Worm (Caenorhabditis elegans) whole organism, late embryonic: ENCODE results near the gene F45B8.5.

Experiments used
- C08G9.2 ChIP-seq: sonication (generic microtip); optimal IDR thresholded peaks from 2 replicates; lab custom pipeline; 2016; ENCODE audit warnings: mild to moderate bottlenecking, missing genetic modification characterization, moderate library complexity, missing compliant biosample characterization
- F13H6.1 ChIP-seq: sonication (generic microtip); optimal IDR thresholded peaks from 2 replicates; lab custom pipeline; 2016; ENCODE audit warnings: missing genetic modification characterization, missing compliant biosample characterization
- T23F11.4 ChIP-seq: fragments of 200-800 bp; sonication (Bioruptor generic); optimal IDR thresholded peaks from 2 replicates; lab custom pipeline; 2018; ENCODE audit warnings: mild to moderate bottlenecking, missing genetic modification characterization, missing compliant biosample characterization
- ahr-1 ChIP-seq: sonication (generic microtip); optimal IDR thresholded peaks from 2 replicates; lab custom pipeline; 2016; ENCODE audit warnings: missing genetic modification characterization, missing compliant biosample characterization
- ceh-14 ChIP-seq: sonication (generic microtip); optimal IDR thresholded peaks from 2 replicates; lab custom pipeline; 2016; ENCODE audit warnings: missing genotype, missing genetic modification characterization, missing compliant biosample characterization
- ceh-2 ChIP-seq: sonication (generic microtip); optimal IDR thresholded peaks from 2 replicates; lab custom pipeline; 2016; ENCODE audit warnings: missing genotype, missing genetic modification characterization, missing compliant biosample characterization
- ceh-30 ChIP-seq: fragments of 150-350 bp; optimal IDR thresholded peaks from 2 replicates; lab custom pipeline; 2014; ENCODE audit warnings: missing biosample characterization, missing genetic modification characterization
- ceh-31 ChIP-seq: sonication (generic microtip); optimal IDR thresholded peaks from 2 replicates; lab custom pipeline; 2016; ENCODE audit warnings: missing genetic modification characterization, missing compliant biosample characterization
- ceh-34 ChIP-seq: sonication (generic microtip); optimal IDR thresholded peaks from 2 replicates; lab custom pipeline; 2016; ENCODE audit warnings: mild to moderate bottlenecking, missing genetic modification characterization, missing compliant biosample characterization
- ceh-45 ChIP-seq: fragments of 200-800 bp; sonication (Bioruptor generic); IDR thresholded peaks from 2 replicates; pipeline ENCODE4 v1.3.6; 2022; ENCODE audit warnings: missing genetic modification reagents, missing genetic modification characterization, missing compliant biosample characterization
- ceh-48 ChIP-seq: sonication (generic microtip); optimal IDR thresholded peaks from 2 replicates; lab custom pipeline; 2016; ENCODE audit warnings: missing genetic modification characterization, inconsistent platforms, missing compliant biosample characterization
- ceh-9 ChIP-seq: sonication (generic microtip); optimal IDR thresholded peaks from 2 replicates; lab custom pipeline; 2016; ENCODE audit warnings: mild to moderate bottlenecking, missing genetic modification characterization, inconsistent platforms, missing compliant biosample characterization
- elt-2 ChIP-seq: sonication (generic microtip); optimal IDR thresholded peaks from 2 replicates; lab custom pipeline; 2016; ENCODE audit warnings: missing genetic modification reagents, missing genetic modification characterization, missing compliant biosample characterization
- eyg-1 ChIP-seq: sonication (generic microtip); optimal IDR thresholded peaks from 2 replicates; lab custom pipeline; 2016; ENCODE audit warnings: missing genotype, missing genetic modification characterization, missing compliant biosample characterization
- fax-1 ChIP-seq: sonication (generic microtip); optimal IDR thresholded peaks from 2 replicates; lab custom pipeline; 2016; ENCODE audit warnings: missing genotype, missing genetic modification characterization, missing compliant biosample characterization
- gmeb-2 ChIP-seq: sonication (generic microtip); optimal IDR thresholded peaks from 2 replicates; lab custom pipeline; 2016; ENCODE audit warnings: missing genetic modification characterization, inconsistent platforms, missing compliant biosample characterization
- hlh-13 ChIP-seq: fragments of 200-800 bp; sonication (Bioruptor generic); optimal IDR thresholded peaks from 2 replicates; lab custom pipeline; 2018; ENCODE audit warnings: mild to moderate bottlenecking, missing genetic modification characterization, missing compliant biosample characterization
- hlh-15 ChIP-seq: sonication (generic microtip); optimal IDR thresholded peaks from 2 replicates; lab custom pipeline; 2016; ENCODE audit warnings: missing genetic modification characterization, missing compliant biosample characterization
- lim-6 ChIP-seq: sonication (generic microtip); optimal IDR thresholded peaks from 2 replicates; lab custom pipeline; 2016; ENCODE audit warnings: missing genetic modification characterization, missing compliant biosample characterization
- lin-11 ChIP-seq: fragments of 200-800 bp; sonication (Bioruptor generic); optimal IDR thresholded peaks from 2 replicates; lab custom pipeline; 2018; ENCODE audit warnings: mild to moderate bottlenecking, missing genetic modification characterization, missing compliant biosample characterization
- madf-2 ChIP-seq: sonication (generic microtip); optimal IDR thresholded peaks from 2 replicates; lab custom pipeline; 2017; ENCODE audit warnings: missing genetic modification characterization, missing compliant biosample characterization
- mec-3 ChIP-seq: sonication (generic microtip); optimal IDR thresholded peaks from 2 replicates; lab custom pipeline; 2016; ENCODE audit warnings: borderline replicate concordance, missing genetic modification characterization, missing compliant biosample characterization
- nfya-1 ChIP-seq: sonication (generic microtip); optimal IDR thresholded peaks from 2 replicates; lab custom pipeline; 2017; ENCODE audit warnings: missing genetic modification characterization, mild to moderate bottlenecking, missing compliant biosample characterization, antibody characterized with exemption, moderate library complexity
- npax-4 ChIP-seq: sonication (generic microtip); optimal IDR thresholded peaks from 2 replicates; lab custom pipeline; 2016; ENCODE audit warnings: missing genetic modification characterization, missing compliant biosample characterization
- odd-2 ChIP-seq: sonication (generic microtip); optimal IDR thresholded peaks from 2 replicates; lab custom pipeline; 2017; ENCODE audit warnings: antibody characterized with exemption, mild to moderate bottlenecking, missing genetic modification characterization, missing compliant biosample characterization
- pat-9 ChIP-seq: fragments of 200-800 bp; sonication (Bioruptor generic); optimal IDR thresholded peaks from 2 replicates; lab custom pipeline; 2018; ENCODE audit warnings: mild to moderate bottlenecking, missing genetic modification characterization, moderate library complexity, missing compliant biosample characterization
- pha-2 ChIP-seq: sonication (generic microtip); optimal IDR thresholded peaks from 2 replicates; lab custom pipeline; 2017; ENCODE audit warnings: mild to moderate bottlenecking, missing genetic modification characterization, missing compliant biosample characterization
- pqm-1 ChIP-seq: sonication (generic microtip); optimal IDR thresholded peaks from 2 replicates; lab custom pipeline; 2016; ENCODE audit warnings: missing genetic modification characterization, missing compliant biosample characterization
- sdc-2 ChIP-seq: sonication (generic microtip); optimal IDR thresholded peaks from 2 replicates; lab custom pipeline; 2016; ENCODE audit warnings: missing genotype, missing genetic modification characterization, missing compliant biosample characterization
- sox-2 ChIP-seq: fragments of 200-800 bp; sonication (Bioruptor generic); IDR thresholded peaks from 2 replicates; pipeline ENCODE4 v1.3.6; 2022; ENCODE audit warnings: missing genetic modification reagents, missing genetic modification characterization, missing compliant biosample characterization
- syd-9 ChIP-seq: sonication (generic microtip); optimal IDR thresholded peaks from 2 replicates; lab custom pipeline; 2016; ENCODE audit warnings: mild to moderate bottlenecking, missing genetic modification characterization, moderate library complexity, missing compliant biosample characterization
- tbx-2 ChIP-seq: sonication (generic microtip); optimal IDR thresholded peaks from 2 replicates; lab custom pipeline; 2016; ENCODE audit warnings: missing genetic modification characterization, missing compliant biosample characterization
- tbx-7 ChIP-seq: sonication (generic microtip); optimal IDR thresholded peaks from 2 replicates; lab custom pipeline; 2016; ENCODE audit warnings: missing genotype, missing genetic modification characterization, missing compliant biosample characterization
- ttx-3 ChIP-seq: sonication (generic microtip); optimal IDR thresholded peaks from 2 replicates; lab custom pipeline; 2016; ENCODE audit warnings: missing genetic modification reagents, missing genetic modification characterization, missing compliant biosample characterization
- unc-42 ChIP-seq: sonication (generic microtip); optimal IDR thresholded peaks from 2 replicates; lab custom pipeline; 2016; ENCODE audit warnings: missing genotype, missing genetic modification characterization, missing compliant biosample characterization
- unc-86 ChIP-seq: sonication (generic microtip); optimal IDR thresholded peaks from 2 replicates; lab custom pipeline; 2016; ENCODE audit warnings: missing genetic modification characterization, missing compliant biosample characterization
- zip-5 ChIP-seq: sonication (generic microtip); optimal IDR thresholded peaks from 2 replicates; lab custom pipeline; 2016; ENCODE audit warnings: missing genetic modification characterization, missing compliant biosample characterization

The F45B8.5 gene

DNA sequence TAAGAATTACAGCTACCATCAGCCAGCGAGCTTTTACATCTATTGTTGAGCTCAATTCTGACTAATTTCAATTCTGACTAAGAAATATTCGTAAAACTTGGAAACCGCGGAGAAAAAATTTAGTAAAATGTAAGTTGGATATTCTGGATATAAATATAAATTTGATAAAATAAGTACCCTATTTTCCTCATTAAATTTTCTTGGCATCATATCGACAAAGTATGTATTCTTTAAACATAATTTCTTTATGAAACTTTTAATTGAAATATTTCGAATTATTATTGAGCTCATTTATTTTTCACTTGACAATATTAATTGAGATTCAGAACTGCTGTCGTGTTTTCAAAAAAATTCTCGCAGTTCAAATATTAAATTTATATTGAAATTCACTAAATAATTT lies 36.3 kb upstream of the F45B8.5 start:
- TF ChIP-seq elt-2 (tag; lab: Kevin White, UChicago) (no peak), F13H6.1 (no peak), T23F11.4 (GFP tag; lab: Kevin White, UChicago) (no peak), eyg-1 (tag; lab: Kevin White, UChicago) (no peak), unc-42 (tag; lab: Kevin White, UChicago) (no peak), pat-9 (tag; lab: Kevin White, UChicago) (no peak), zip-5 (tag; lab: Kevin White, UChicago) (no peak), fax-1 (tag; lab: Kevin White, UChicago) (no peak)

DNA sequence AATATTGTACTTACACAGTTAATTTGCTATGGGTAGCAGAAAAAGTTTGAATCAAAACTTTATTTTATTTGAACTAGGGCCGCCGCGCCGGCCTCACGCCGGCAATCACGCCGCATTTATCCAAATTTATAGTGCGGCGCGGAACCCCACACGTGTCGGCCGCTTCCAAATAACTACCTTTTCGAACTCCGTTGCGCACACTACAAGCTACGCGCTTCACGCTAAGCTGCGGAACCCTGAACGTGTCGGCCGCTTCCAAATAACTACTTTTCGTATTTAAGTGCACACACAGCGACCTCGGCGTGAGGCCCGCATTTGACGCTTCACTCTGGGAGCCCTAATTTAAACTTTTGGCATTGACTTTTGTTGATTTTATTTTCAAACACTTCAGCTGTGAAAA lies 34.4 kb upstream of the F45B8.5 start:
- TF ChIP-seq ceh-2 (tag; lab: Kevin White, UChicago) (no peak), lin-11 (tag; lab: Kevin White, UChicago) (no peak), lim-6 (no peak), tbx-7 (tag; lab: Kevin White, UChicago) (no peak), npax-4 (tag; lab: Kevin White, UChicago) (no peak), ceh-9 (tag; lab: Kevin White, UChicago) (no peak)
- TF ChIP-seq, all 69 proteins: peak for 0

DNA sequence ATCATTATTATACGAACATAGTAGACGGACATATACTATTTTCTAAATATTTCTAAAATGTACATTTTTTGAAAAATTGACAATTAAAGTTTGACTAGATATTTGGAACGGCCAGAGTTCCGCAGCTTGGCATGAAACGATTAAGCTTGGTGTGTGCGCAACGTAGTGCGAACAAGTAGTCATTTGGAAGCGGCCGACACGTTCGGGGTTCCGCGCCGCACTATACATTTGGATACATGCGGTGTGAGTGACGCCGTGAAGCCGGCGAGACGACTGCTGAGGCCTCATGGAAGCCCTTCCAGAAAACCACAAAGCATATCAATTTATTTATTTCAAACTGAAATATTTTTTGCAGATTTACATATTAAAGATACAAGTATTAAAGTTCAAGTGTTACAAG lies 27.7 kb upstream of the F45B8.5 start:
- TF ChIP-seq pha-2 (no peak), ceh-45 (no peak), F13H6.1 (no peak), gmeb-2 (tag; lab: Kevin White, UChicago) (no peak), T23F11.4 (GFP tag; lab: Kevin White, UChicago) (no peak), tbx-2 (tag; lab: Kevin White, UChicago) (no peak), elt-2 (tag; lab: Kevin White, UChicago) (no peak), hlh-15 (tag; lab: Kevin White, UChicago) (no peak), C08G9.2 (tag; lab: Kevin White, UChicago) (no peak), ceh-14 (tag; lab: Kevin White, UChicago) (no peak), sdc-2 (no peak), sox-2 (no peak), nfya-1 (tag; lab: Kevin White, UChicago) (no peak), ceh-2 (tag; lab: Kevin White, UChicago) (no peak), ceh-34 (tag; lab: Kevin White, UChicago) (no peak), syd-9 (tag; lab: Kevin White, UChicago) (no peak), mec-3 (tag; lab: Kevin White, UChicago) (no peak), ceh-30 (tag; lab: Kevin White, UChicago) (no peak), npax-4 (tag; lab: Kevin White, UChicago) (no peak), lin-11 (tag; lab: Kevin White, UChicago) (no peak)

DNA sequence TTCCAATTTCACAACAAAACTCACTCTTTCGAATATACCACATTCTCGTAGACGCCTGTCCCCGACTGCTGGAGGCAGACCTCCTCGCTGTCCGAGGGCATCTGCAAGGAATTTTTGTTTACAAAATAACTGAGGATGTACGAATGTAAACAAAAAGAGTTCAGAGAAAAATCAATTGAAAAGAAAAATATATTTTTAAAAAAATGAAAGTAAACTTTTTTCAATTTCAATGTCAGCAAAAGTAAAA lies 19.7 kb upstream of the F45B8.5 start, which contains the start of gene mrp-5:
Gene mrp-5 (minus strand): TSS at position 101 of the 247 bp plus-strand sequence.
- no peak for TF ChIP-seq odd-2 (tag; lab: Kevin White, UChicago)
- TF ChIP-seq ceh-48 = no peak
- TF ChIP-seq ceh-31 (tag; lab: Kevin White, UChicago) = no peak
- no peak for TF ChIP-seq ttx-3 (tag; lab: Kevin White, UChicago)
- no peak for TF ChIP-seq unc-86
- TF ChIP-seq unc-42 (tag; lab: Kevin White, UChicago) = no peak
- no peak for TF ChIP-seq ahr-1 (tag; lab: Kevin White, UChicago)
- TF ChIP-seq pqm-1 (tag; lab: Kevin White, UChicago) = no peak
- no peak for TF ChIP-seq ceh-9 (tag; lab: Kevin White, UChicago)
- TF ChIP-seq tbx-7 (tag; lab: Kevin White, UChicago) = no peak
- no peak for TF ChIP-seq lim-6
- TF ChIP-seq madf-2 = no peak
- no peak for TF ChIP-seq mec-3 (tag; lab: Kevin White, UChicago)
- no peak for TF ChIP-seq hlh-13 (GFP tag; lab: Kevin White, UChicago)
